Fruit fly (Drosophila melanogaster) whole organism, embryonic: ENCODE data around the gene Pxn.
A peak's percentile ranks its signal among the peaks of the same experiment; 100 is the strongest.

ENCODE experiments used
- CG10267 ChIP-seq: fragments of 200-800 bp; sonication (Bioruptor generic); optimal IDR thresholded peaks from 2 replicates; lab custom pipeline; 2018; ENCODE audit warnings: missing biosample characterization, mild to moderate bottlenecking, missing genetic modification characterization, moderate library complexity
- CG10959 ChIP-seq: fragments of 200-800 bp; sonication (Bioruptor generic); IDR thresholded peaks from 2 replicates; pipeline ENCODE4 v1.3.6; 2022; ENCODE audit warnings: missing biosample characterization, missing genetic modification characterization
- CG11456 ChIP-seq: fragments of 200-800 bp; sonication (Bioruptor generic); IDR thresholded peaks from 3 replicates; pipeline ENCODE4 v1.3.6; 2022; ENCODE audit warnings: missing biosample characterization, missing genetic modification characterization
- CG12104 ChIP-seq: fragments of 200-800 bp; sonication (Bioruptor generic); optimal IDR thresholded peaks from 3 replicates; lab custom pipeline; 2016; ENCODE audit warnings: missing biosample characterization, missing genetic modification characterization
- CG12659 ChIP-seq: fragments of 200-800 bp; sonication (Bioruptor generic); optimal IDR thresholded peaks from 3 replicates; lab custom pipeline; 2017; ENCODE audit warnings: mild to moderate bottlenecking, missing biosample characterization, missing genetic modification reagents, missing genetic modification characterization
- CG13123 ChIP-seq: fragments of 200-800 bp; sonication (Bioruptor generic); optimal IDR thresholded peaks from 2 replicates; lab custom pipeline; 2016; ENCODE audit warnings: missing biosample characterization, missing genetic modification characterization
- CG13624 ChIP-seq: fragments of 200-800 bp; sonication (Bioruptor generic); optimal IDR thresholded peaks from 2 replicates; lab custom pipeline; 2016; ENCODE audit warnings: missing biosample characterization, missing genetic modification characterization
- CG17612 ChIP-seq: fragments of 200-800 bp; sonication (Bioruptor generic); IDR thresholded peaks from 2 replicates; pipeline ENCODE4 v1.3.6; 2022; ENCODE audit warnings: missing biosample characterization, missing genetic modification characterization
- CG18011 ChIP-seq: fragments of 200-800 bp; sonication (Bioruptor generic); optimal IDR thresholded peaks from 2 replicates; lab custom pipeline; 2017; ENCODE audit warnings: missing biosample characterization, missing genetic modification characterization, mild to moderate bottlenecking, moderate library complexity, missing genotype
- CG18764 ChIP-seq: fragments of 200-800 bp; sonication (Bioruptor generic); optimal IDR thresholded peaks from 3 replicates; lab custom pipeline; 2016; ENCODE audit warnings: missing biosample characterization, missing genetic modification characterization
- CG2875 ChIP-seq: fragments of 200-800 bp; sonication (Bioruptor generic); optimal IDR thresholded peaks from 2 replicates; lab custom pipeline; 2017; ENCODE audit warnings: missing biosample characterization, mild to moderate bottlenecking, missing genetic modification characterization, missing genetic modification reagents
- CG30431 ChIP-seq: fragments of 200-800 bp; sonication (Bioruptor generic); optimal IDR thresholded peaks from 2 replicates; lab custom pipeline; 2017; ENCODE audit warnings: missing biosample characterization, missing genetic modification characterization
- CG31388 ChIP-seq: fragments of 200-800 bp; sonication (Bioruptor generic); optimal IDR thresholded peaks from 2 replicates; lab custom pipeline; 2016; ENCODE audit warnings: missing biosample characterization, missing genetic modification characterization
- CG31441 ChIP-seq: fragments of 200-800 bp; sonication (Bioruptor generic); IDR thresholded peaks from 2 replicates; pipeline ENCODE4 v1.3.6; 2022; ENCODE audit warnings: missing biosample characterization, missing genetic modification characterization
- CG3838 ChIP-seq: fragments of 200-800 bp; sonication (Bioruptor generic); optimal IDR thresholded peaks from 3 replicates; lab custom pipeline; 2016; ENCODE audit warnings: missing biosample characterization, missing genetic modification characterization
- CG4707 ChIP-seq: fragments of 200-800 bp; sonication (Bioruptor generic); optimal IDR thresholded peaks from 2 replicates; lab custom pipeline; 2018; ENCODE audit warnings: missing biosample characterization, mild to moderate bottlenecking, missing genetic modification characterization, moderate library complexity
- CG4820 ChIP-seq: fragments of 200-800 bp; sonication (Bioruptor generic); optimal IDR thresholded peaks from 3 replicates; lab custom pipeline; 2016; ENCODE audit warnings: missing biosample characterization, missing genetic modification characterization
- CG6683 ChIP-seq: fragments of 200-800 bp; sonication (Bioruptor generic); optimal IDR thresholded peaks from 2 replicates; lab custom pipeline; 2017; ENCODE audit warnings: missing biosample characterization, mild to moderate bottlenecking, missing genetic modification characterization, missing genetic modification reagents
- Deaf1 ChIP-seq: fragments of 200-800 bp; optimal IDR thresholded peaks from 3 replicates; lab custom pipeline; 2019; ENCODE audit warnings: missing biosample characterization, mild to moderate bottlenecking, missing genetic modification characterization, moderate library complexity
- Dp ChIP-seq: fragments of 200-800 bp; sonication (Bioruptor generic); optimal IDR thresholded peaks from 2 replicates; lab custom pipeline; 2018; ENCODE audit warnings: missing biosample characterization, mild to moderate bottlenecking, missing genetic modification characterization, moderate library complexity
- Dref ChIP-seq: fragments of 200-800 bp; sonication (Bioruptor generic); IDR thresholded peaks from 2 replicates; pipeline ENCODE4 v1.3.6; 2022; ENCODE audit warnings: missing biosample characterization, missing genetic modification characterization
- E2f2 ChIP-seq: fragments of 200-800 bp; sonication (Bioruptor generic); IDR thresholded peaks from 2 replicates; pipeline ENCODE4 v1.3.6; 2022; ENCODE audit warnings: missing biosample characterization, missing genetic modification characterization
- HLHmδ ChIP-seq: fragments of 200-800 bp; sonication (Bioruptor generic); optimal IDR thresholded peaks from 2 replicates; lab custom pipeline; 2018; ENCODE audit warnings: missing biosample characterization, mild to moderate bottlenecking, missing genetic modification characterization, moderate library complexity
- Hey ChIP-seq: fragments of 200-800 bp; sonication (Bioruptor generic); optimal IDR thresholded peaks from 3 replicates; lab custom pipeline; 2018; ENCODE audit warnings: missing biosample characterization, mild to moderate bottlenecking, missing genetic modification characterization
- Lim3 ChIP-seq: fragments of 200-800 bp; sonication (Bioruptor generic); IDR thresholded peaks from 2 replicates; pipeline ENCODE4 v1.3.6; 2022; ENCODE audit warnings: missing biosample characterization, missing genetic modification characterization
- MBD-R2 ChIP-seq: fragments of 200-800 bp; sonication (Bioruptor generic); IDR thresholded peaks from 2 replicates; pipeline ENCODE4 v1.3.6; 2022; ENCODE audit warnings: missing biosample characterization, missing genetic modification characterization
- PHDP ChIP-seq: fragments of 200-800 bp; sonication (Bioruptor generic); optimal IDR thresholded peaks from 3 replicates; lab custom pipeline; 2018; ENCODE audit warnings: missing biosample characterization, mild to moderate bottlenecking, missing genetic modification characterization, moderate library complexity
- Scr ChIP-seq: fragments of 200-800 bp; sonication (Bioruptor generic); IDR thresholded peaks from 2 replicates; pipeline ENCODE4 v1.3.6; 2022; ENCODE audit warnings: missing biosample characterization, missing genetic modification characterization; ENCODE audit not compliant: partially characterized antibody
- Sry-δ ChIP-seq: fragments of 200-800 bp; sonication (Bioruptor generic); optimal IDR thresholded peaks from 2 replicates; lab custom pipeline; 2016; ENCODE audit warnings: missing biosample characterization, missing genetic modification characterization
- Xbp1 ChIP-seq: fragments of 200-800 bp; sonication (Bioruptor generic); optimal IDR thresholded peaks from 3 replicates; lab custom pipeline; 2016; ENCODE audit warnings: missing biosample characterization, mild to moderate bottlenecking, missing genetic modification characterization
- Xrp1 ChIP-seq: fragments of 200-800 bp; sonication (Bioruptor generic); IDR thresholded peaks from 2 replicates; pipeline ENCODE4 v1.3.6; 2022; ENCODE audit warnings: missing biosample characterization, missing genetic modification characterization
- ara ChIP-seq: fragments of 200-800 bp; sonication (Bioruptor generic); IDR thresholded peaks from 2 replicates; pipeline ENCODE4 v1.3.6; 2022; ENCODE audit warnings: missing biosample characterization, missing genetic modification characterization
- caup ChIP-seq: fragments of 200-800 bp; sonication (Bioruptor generic); optimal IDR thresholded peaks from 3 replicates; lab custom pipeline; 2017; ENCODE audit warnings: missing biosample characterization, mild to moderate bottlenecking, missing genetic modification characterization, moderate library complexity; ENCODE audit not compliant: severe bottlenecking
- disco-r ChIP-seq: fragments of 200-800 bp; sonication (Bioruptor generic); optimal IDR thresholded peaks from 2 replicates; lab custom pipeline; 2016; ENCODE audit warnings: missing biosample characterization, missing genetic modification characterization
- en ChIP-seq: fragments of 200-800 bp; sonication (Bioruptor generic); optimal IDR thresholded peaks from 2 replicates; lab custom pipeline; 2016; ENCODE audit warnings: missing biosample characterization, missing genetic modification characterization
- ewg ChIP-seq: fragments of 200-800 bp; sonication (Bioruptor generic); optimal IDR thresholded peaks from 3 replicates; lab custom pipeline; 2017; ENCODE audit warnings: mild to moderate bottlenecking, missing biosample characterization, missing genetic modification reagents, missing genetic modification characterization
- fd64A ChIP-seq: fragments of 200-800 bp; sonication (Bioruptor generic); optimal IDR thresholded peaks from 3 replicates; lab custom pipeline; 2018; ENCODE audit warnings: missing biosample characterization, mild to moderate bottlenecking, missing genetic modification characterization
- fru ChIP-seq: fragments of >200 bp; optimal IDR thresholded peaks from 2 replicates; lab custom pipeline; 2017
- gcm2 ChIP-seq: fragments of 200-800 bp; sonication (Bioruptor generic); optimal IDR thresholded peaks from 2 replicates; lab custom pipeline; 2016; ENCODE audit warnings: missing biosample characterization, missing genetic modification characterization
- grn ChIP-seq: fragments of 200-800 bp; sonication (Bioruptor generic); optimal IDR thresholded peaks from 3 replicates; lab custom pipeline; 2017; ENCODE audit warnings: missing biosample characterization, missing genetic modification characterization
- gsb-n ChIP-seq: fragments of 200-800 bp; sonication (Bioruptor generic); optimal IDR thresholded peaks from 3 replicates; lab custom pipeline; 2018; ENCODE audit warnings: missing biosample characterization, mild to moderate bottlenecking, missing genetic modification characterization
- gt ChIP-seq: fragments of 200-800 bp; sonication (Bioruptor generic); IDR thresholded peaks from 2 replicates; pipeline ENCODE4 v1.3.6; 2022; ENCODE audit warnings: missing biosample characterization, missing genetic modification characterization
- jigr1 ChIP-seq: fragments of 200-800 bp; sonication (Bioruptor generic); IDR thresholded peaks from 3 replicates; pipeline ENCODE4 v1.3.6; 2022; ENCODE audit warnings: missing biosample characterization, missing genetic modification characterization
- kay ChIP-seq: fragments of 200-800 bp; sonication (Bioruptor generic); optimal IDR thresholded peaks from 2 replicates; lab custom pipeline; 2016; ENCODE audit warnings: missing biosample characterization, missing genetic modification characterization
- lbe ChIP-seq: fragments of 200-800 bp; sonication (Bioruptor generic); optimal IDR thresholded peaks from 2 replicates; lab custom pipeline; 2016; ENCODE audit warnings: missing biosample characterization, mild to moderate bottlenecking, missing genetic modification characterization
- nmo ChIP-seq: fragments of 200-800 bp; sonication (Bioruptor generic); optimal IDR thresholded peaks from 2 replicates; lab custom pipeline; 2018; ENCODE audit warnings: missing biosample characterization, mild to moderate bottlenecking, missing genetic modification characterization, moderate library complexity
- pum ChIP-seq: fragments of 200-800 bp; sonication (Bioruptor generic); optimal IDR thresholded peaks from 2 replicates; lab custom pipeline; 2016; ENCODE audit warnings: missing biosample characterization, missing genetic modification characterization
- row ChIP-seq: fragments of 200-800 bp; sonication (Bioruptor generic); IDR thresholded peaks from 3 replicates; pipeline ENCODE4 v1.3.6; 2022; ENCODE audit warnings: missing biosample characterization, missing genetic modification characterization
- sima ChIP-seq: fragments of 200-800 bp; sonication (Bioruptor generic); optimal IDR thresholded peaks from 2 replicates; lab custom pipeline; 2016; ENCODE audit warnings: missing biosample characterization, missing genetic modification characterization
- sob ChIP-seq: fragments of 200-800 bp; sonication (Bioruptor generic); IDR thresholded peaks from 2 replicates; pipeline ENCODE4 v1.3.6; 2022; ENCODE audit warnings: missing biosample characterization, missing genetic modification characterization

Pxn gene

DNA sequence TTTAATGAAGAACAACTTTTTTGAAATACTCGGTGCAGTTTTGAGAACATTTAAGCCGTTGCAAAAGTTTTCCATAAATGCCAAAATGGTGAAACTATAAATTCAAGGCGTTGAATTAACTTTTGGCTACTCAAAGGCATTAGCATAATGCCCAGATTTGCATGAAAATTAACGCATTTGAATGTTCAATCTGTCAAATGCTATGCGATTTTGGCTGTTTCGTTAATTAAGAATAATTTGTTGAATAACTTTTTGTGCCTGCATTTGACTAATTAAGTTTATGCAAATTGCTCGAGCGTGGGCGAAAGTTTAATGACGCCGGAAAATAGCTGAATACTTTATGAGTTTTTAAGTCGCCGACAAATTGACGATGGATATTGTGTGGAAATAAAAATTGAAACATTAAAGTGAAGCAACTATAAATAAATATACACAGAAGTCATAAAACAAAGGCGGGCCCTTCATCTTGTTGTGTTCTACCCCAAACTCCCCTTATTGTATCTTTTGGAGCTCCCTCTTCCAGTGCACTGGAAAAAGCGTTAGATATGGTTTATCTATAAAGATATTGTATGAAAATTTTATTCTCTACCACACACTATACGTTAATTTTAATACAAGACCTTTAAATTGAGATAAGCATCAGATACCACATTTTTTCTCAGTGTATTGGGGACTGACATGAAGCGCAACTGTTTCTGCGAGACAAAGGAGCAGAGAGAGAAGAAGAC lies 77.6 kb downstream of the Pxn start:
- TF ChIP-seq Dp (GFP tag; lab: Kevin White, UChicago) (no peak), Lim3 (GFP tag; lab: Robert Waterston, UW) (no peak), CG12659 (peak; percentile 44), CG12104 (peak; percentile 18), CG11456 (GFP tag; lab: Robert Waterston, UW) (0 out of 3 replicates have a peak, but pooled peaks have one; percentile 62), Deaf1 (tag; lab: Kevin White, UChicago) (peak; percentile 30), sob (GFP tag; lab: Robert Waterston, UW) (peak; percentile 61; the same call in 1 of the 2 replicates), disco-r (GFP tag; lab: Kevin White, UChicago) (peak; percentile 11), CG18011 (GFP tag; lab: Kevin White, UChicago) (peak; percentile 14), CG31441 (peak; percentile 83; the same call in 1 of the 2 replicates), PHDP (tag; lab: Kevin White, UChicago) (peak; percentile 76), grn (peak; percentile 18), gt (GFP tag; lab: Robert Waterston, UW) (no peak), CG4707 (GFP tag; lab: Kevin White, UChicago) (peak; percentile 69), sima (GFP tag; lab: Kevin White, UChicago) (no peak), CG31388 (peak; percentile 2), ara (GFP tag; lab: Robert Waterston, UW) (peak; percentile 70; the same call in 1 of the 2 replicates), CG30431 (GFP tag; lab: Kevin White, UChicago) (peak; percentile 37), CG6683 (peak; percentile 40), CG10267 (tag; lab: Kevin White, UChicago) (peak; percentile 78), kay (GFP tag; lab: Kevin White, UChicago) (peak; percentile 18), CG4820 (peak; percentile 69), CG2875 (GFP tag; lab: Kevin White, UChicago) (peak; percentile 59), fru (lab: Kevin White, UChicago) (no peak), lbe (GFP tag; lab: Kevin White, UChicago) (peak; percentile 29), CG10959 (peak; percentile 56; the same call in 1 of the 2 replicates), CG13123 (GFP tag; lab: Kevin White, UChicago) (peak; percentile 26), E2f2 (GFP tag; lab: Robert Waterston, UW) (0 out of 2 replicates have a peak, but pooled peaks have one; percentile 36), nmo (GFP tag; lab: Kevin White, UChicago) (peak; percentile 72), Hey (tag; lab: Kevin White, UChicago) (no peak), CG18764 (GFP tag; lab: Kevin White, UChicago) (peak; percentile 22), en (no peak), jigr1 (no peak), row (peak; percentile 66), Sry-δ (GFP tag; lab: Kevin White, UChicago) (peak; percentile 24), Xrp1 (peak; percentile 79), Scr (GFP tag; lab: Robert Waterston, UW) (no peak), gsb-n (tag; lab: Kevin White, UChicago) (peak; percentile 74), CG13624 (GFP tag; lab: Kevin White, UChicago) (peak; percentile 33), CG3838 (GFP tag; lab: Kevin White, UChicago) (peak; percentile 36), caup (GFP tag; lab: Kevin White, UChicago) (peak; percentile 47), Dref (GFP tag; lab: Robert Waterston, UW) (no peak), HLHmδ (no peak), pum (GFP tag; lab: Kevin White, UChicago) (peak; percentile 48), MBD-R2 (GFP tag; lab: Robert Waterston, UW) (0 out of 2 replicates have a peak, but pooled peaks have one; percentile 16), Xbp1 (GFP tag; lab: Kevin White, UChicago) (peak; percentile 66), ewg (peak; percentile 54), fd64A (peak; percentile 37), CG17612 (GFP tag; lab: Robert Waterston, UW) (0 out of 2 replicates have a peak, but pooled peaks have one; percentile 22), gcm2 (GFP tag; lab: Kevin White, UChicago) (no peak)
